Fruit fly (Drosophila melanogaster): ENCODE data around the gene CG34375.

The CG34375 gene

DNA sequence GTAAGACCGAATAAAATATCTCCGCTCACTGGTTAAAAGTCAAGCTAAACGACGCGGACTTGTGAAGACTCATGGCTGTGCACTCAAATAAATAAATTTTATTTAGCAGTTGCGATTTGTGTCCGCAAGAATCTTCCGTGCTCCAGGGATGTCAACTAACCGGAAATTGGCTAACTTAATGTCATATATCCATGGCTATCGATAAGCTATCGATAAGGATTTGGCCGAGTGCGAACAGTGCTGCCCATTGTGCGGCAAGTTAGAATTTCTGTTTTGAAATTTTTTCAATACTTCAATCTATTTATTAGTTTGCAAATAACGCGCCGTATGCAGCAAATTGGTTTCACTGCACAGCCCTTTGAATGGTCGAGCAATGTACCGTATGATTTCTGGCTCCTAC, 43.6 kb upstream of the CG34375 start, which contains the start of gene p53 (continued):
- peak; percentile 67 for TF ChIP-seq mam (GFP tag; optimal IDR thresholded peaks at IDR 0.05)
- peak; percentile 75; the same call in 2 of the 3 replicates for TF ChIP-seq hb (GFP tag; IDR thresholded peaks at IDR 0.05; ENCODE audit: partially characterized antibody)
- TF ChIP-seq CG10565 (GFP tag; optimal IDR thresholded peaks at IDR 0.05): no peak
- TF ChIP-seq fd3F (GFP tag; optimal IDR thresholded peaks at IDR 0.05): peak; percentile 50
- peak; percentile 84 for TF ChIP-seq CG3281 (GFP tag; optimal IDR thresholded peaks at IDR 0.05)
- peak; percentile 64 for TF ChIP-seq CG10267 (tag; optimal IDR thresholded peaks at IDR 0.05)
- TF ChIP-seq twi (tag; optimal IDR thresholded peaks at IDR 0.05): peak; percentile 49
- TF ChIP-seq Dfd (GFP tag; optimal IDR thresholded peaks at IDR 0.05): no peak
- TF ChIP-seq CG14441 (GFP tag; IDR thresholded peaks at IDR 0.05): peak; percentile 66
- TF ChIP-seq cg (GFP tag; optimal IDR thresholded peaks at IDR 0.05): no peak
- peak; percentile 75 for TF ChIP-seq CG31441 (GFP tag; IDR thresholded peaks at IDR 0.05)
- 0 out of 2 replicates have a peak, but pooled peaks have one; percentile 26 for TF ChIP-seq dimm (GFP tag; IDR thresholded peaks at IDR 0.05)
- TF ChIP-seq Opbp (GFP tag; IDR thresholded peaks at IDR 0.05; ENCODE audit: partially characterized antibody): peak; percentile 86
- peak; percentile 50 to 82 for TF ChIP-seq dpn (GFP tag; optimal IDR thresholded peaks at IDR 0.05)
- peak; percentile 46; the same call in 1 of the 2 replicates for TF ChIP-seq CG10321 (GFP tag; IDR thresholded peaks at IDR 0.05)
- peak; percentile 62 for TF ChIP-seq CG3995 (GFP tag; optimal IDR thresholded peaks at IDR 0.05)
- peak; percentile 68 for TF ChIP-seq eyg (GFP tag; optimal IDR thresholded peaks at IDR 0.05)
- no peak for TF ChIP-seq tup (GFP tag; optimal IDR thresholded peaks at IDR 0.05)
- peak; percentile 43 for TF ChIP-seq CG2120 (GFP tag; optimal IDR thresholded peaks at IDR 0.05)
- no peak for TF ChIP-seq Trl (optimal IDR thresholded peaks at IDR 0.05)
- peak; percentile 75 for TF ChIP-seq Trl (GFP tag; optimal IDR thresholded peaks at IDR 0.05)
- peak; percentile 68; the same call in 2 of the 3 replicates for TF ChIP-seq CG34422 (GFP tag; IDR thresholded peaks at IDR 0.05)
- peak; percentile 71 for TF ChIP-seq CG2712 (tag; optimal IDR thresholded peaks at IDR 0.05)
- peak; percentile 77 for TF ChIP-seq CG4854 (GFP tag; optimal IDR thresholded peaks at IDR 0.05)
- TF ChIP-seq chif (GFP tag; optimal IDR thresholded peaks at IDR 0.05): peak; percentile 48 to 79
- peak; percentile 86 for TF ChIP-seq HHEX (GFP tag; optimal IDR thresholded peaks at IDR 0.05)
- TF ChIP-seq MESR4 (GFP tag; optimal IDR thresholded peaks at IDR 0.05): peak; percentile 18
- TF ChIP-seq amos (GFP tag; IDR thresholded peaks at IDR 0.05; ENCODE audit: partially characterized antibody): peak; percentile 80
- TF ChIP-seq zfh1 (GFP tag; IDR thresholded peaks at IDR 0.05): peak; percentile 76
- TF ChIP-seq CG8281 (tag; optimal IDR thresholded peaks at IDR 0.05): peak; percentile 67
- peak; percentile 55 for TF ChIP-seq CG3407 (GFP tag; optimal IDR thresholded peaks at IDR 0.05)
- peak; percentile 62; the same call in 1 of the 2 replicates for TF ChIP-seq H2.0 (GFP tag; IDR thresholded peaks at IDR 0.05)
- TF ChIP-seq Taf1 (GFP tag; IDR thresholded peaks at IDR 0.05): no peak
- peak; percentile 76 for TF ChIP-seq CG18599 (GFP tag; optimal IDR thresholded peaks at IDR 0.05)
- peak; percentile 15 for TF ChIP-seq Chrac-16 (GFP tag; optimal IDR thresholded peaks at IDR 0.05)
- TF ChIP-seq HLH54F (GFP tag; optimal IDR thresholded peaks at IDR 0.05): peak; percentile 52
- TF ChIP-seq Meics (GFP tag; optimal IDR thresholded peaks at IDR 0.05): peak; percentile 91
- TF ChIP-seq CrebB (tag; optimal IDR thresholded peaks at IDR 0.05): peak; percentile 80
- no peak for TF ChIP-seq wor (GFP tag; IDR thresholded peaks at IDR 0.05)
- 0 out of 2 replicates have a peak, but pooled peaks have one; percentile 32 for TF ChIP-seq CG31224 (GFP tag; IDR thresholded peaks at IDR 0.05)
- TF ChIP-seq ind (GFP tag; optimal IDR thresholded peaks at IDR 0.05): peak; percentile 33
- no peak for TF ChIP-seq tio (GFP tag; optimal IDR thresholded peaks at IDR 0.05)
- peak; percentile 50 for TF ChIP-seq Hr3 (GFP tag; optimal IDR thresholded peaks at IDR 0.05)
- peak; percentile 99 for TF ChIP-seq Ets97D (GFP tag; optimal IDR thresholded peaks at IDR 0.05)
- peak; percentile 18 for TF ChIP-seq Nf-YC (tag; optimal IDR thresholded peaks at IDR 0.05)
